Worm (Caenorhabditis elegans) whole organism, L2 larva: ENCODE results near the gene srt-70.

Experiments
- C34F6.9 ChIP-seq: fragments of 150-350 bp; optimal IDR thresholded peaks from 2 replicates; lab custom pipeline; 2014; ENCODE audit warnings: missing biosample characterization, missing genetic modification characterization
- F13H6.1 ChIP-seq: sonication (generic microtip); optimal IDR thresholded peaks from 2 replicates; lab custom pipeline; 2016; ENCODE audit warnings: missing genetic modification characterization, missing compliant biosample characterization
- R02D3.7 ChIP-seq: fragments of 150-350 bp; optimal IDR thresholded peaks from 2 replicates; lab custom pipeline; 2014; ENCODE audit warnings: missing biosample characterization, missing genetic modification characterization
- ZK546.5 ChIP-seq: sonication (generic microtip); optimal IDR thresholded peaks from 2 replicates; lab custom pipeline; 2017; ENCODE audit warnings: missing biosample characterization, missing genetic modification characterization
- aly-2 ChIP-seq: fragments of 150-350 bp; optimal IDR thresholded peaks from 2 replicates; lab custom pipeline; 2014; ENCODE audit warnings: missing biosample characterization, missing genetic modification characterization
- ama-1 ChIP-seq: fragments of 150-350 bp; optimal IDR thresholded peaks from 2 replicates; lab custom pipeline; 2018; ENCODE audit warnings: inconsistent platforms
- blmp-1 ChIP-seq: sonication (generic microtip); optimal IDR thresholded peaks from 2 replicates; lab custom pipeline; 2017; ENCODE audit warnings: missing genetic modification characterization, mild to moderate bottlenecking, missing compliant biosample characterization, antibody characterized with exemption, moderate library complexity; ENCODE audit not compliant: insufficient read depth
- dmd-4 ChIP-seq: sonication (generic microtip); optimal IDR thresholded peaks from 2 replicates; lab custom pipeline; 2017; ENCODE audit warnings: missing biosample characterization, missing genetic modification characterization
- elt-1 ChIP-seq: fragments of 150-350 bp; optimal IDR thresholded peaks from 2 replicates; lab custom pipeline; 2014; ENCODE audit warnings: missing biosample characterization, missing genetic modification characterization
- elt-3 ChIP-seq: sonication (generic microtip); optimal IDR thresholded peaks from 2 replicates; lab custom pipeline; 2017; ENCODE audit warnings: missing biosample characterization, missing genetic modification characterization
- fos-1 ChIP-seq: fragments of 150-350 bp; optimal IDR thresholded peaks from 2 replicates; lab custom pipeline; 2014; ENCODE audit warnings: missing biosample characterization, missing genetic modification characterization
- gmeb-1 ChIP-seq: fragments of 150-350 bp; optimal IDR thresholded peaks from 2 replicates; lab custom pipeline; 2014; ENCODE audit warnings: missing biosample characterization, missing genetic modification characterization
- lin-13 ChIP-seq: fragments of 150-350 bp; optimal IDR thresholded peaks from 2 replicates; lab custom pipeline; 2014; ENCODE audit warnings: missing biosample characterization, missing genetic modification reagents, missing genetic modification characterization
- lin-39 ChIP-seq: fragments of 150-350 bp; optimal IDR thresholded peaks from 2 replicates; lab custom pipeline; 2014; ENCODE audit warnings: missing biosample characterization, missing genetic modification reagents, missing genetic modification characterization
- lsy-2 ChIP-seq, 2 experiments: fragments of 150-350 bp in 1 of 2; sonication (generic microtip) in 1 of 2; optimal IDR thresholded peaks; 2 replicates each; lab custom pipeline; 2014 to 2017; ENCODE audit warnings: missing biosample characterization in 2 of 2, missing genetic modification characterization in 2 of 2
- mab-5 ChIP-seq: fragments of 150-350 bp; optimal IDR thresholded peaks from 2 replicates; lab custom pipeline; 2014; ENCODE audit warnings: missing biosample characterization, missing genetic modification characterization
- nhr-10 ChIP-seq: sonication (generic microtip); optimal IDR thresholded peaks from 2 replicates; lab custom pipeline; 2017; ENCODE audit warnings: missing biosample characterization, missing genetic modification characterization
- nhr-11 ChIP-seq: fragments of 150-350 bp; optimal IDR thresholded peaks from 2 replicates; lab custom pipeline; 2014; ENCODE audit warnings: missing biosample characterization, missing genetic modification characterization
- nhr-129 ChIP-seq: fragments of 150-350 bp; optimal IDR thresholded peaks from 2 replicates; lab custom pipeline; 2014; ENCODE audit warnings: missing biosample characterization, missing genetic modification characterization
- nhr-21 ChIP-seq: fragments of 150-350 bp; optimal IDR thresholded peaks from 2 replicates; lab custom pipeline; 2014; ENCODE audit warnings: missing biosample characterization, missing genetic modification characterization
- nhr-23 ChIP-seq: fragments of 150-350 bp; optimal IDR thresholded peaks from 2 replicates; lab custom pipeline; 2014; ENCODE audit warnings: missing biosample characterization, missing genetic modification reagents, missing genetic modification characterization
- nhr-237 ChIP-seq: fragments of 150-350 bp; optimal IDR thresholded peaks from 2 replicates; lab custom pipeline; 2014; ENCODE audit warnings: missing biosample characterization, missing genetic modification characterization
- nhr-25 ChIP-seq: fragments of 150-350 bp; sonication (generic microtip); optimal IDR thresholded peaks from 3 replicates; lab custom pipeline; 2014; ENCODE audit warnings: missing biosample characterization, missing genetic modification characterization
- nhr-6 ChIP-seq: fragments of 150-350 bp; optimal IDR thresholded peaks from 2 replicates; lab custom pipeline; 2014; ENCODE audit warnings: missing biosample characterization, missing genetic modification characterization
- peb-1 ChIP-seq: fragments of 150-350 bp; optimal IDR thresholded peaks from 2 replicates; lab custom pipeline; 2014; ENCODE audit warnings: missing biosample characterization, missing genetic modification characterization
- sma-3 ChIP-seq: sonication (generic microtip); optimal IDR thresholded peaks from 2 replicates; lab custom pipeline; 2016; ENCODE audit warnings: missing genetic modification reagents, missing genetic modification characterization, missing compliant biosample characterization
- sma-9 ChIP-seq, 2 experiments: fragments of 150-350 bp in 1 of 2; sonication (generic microtip) in 1 of 2; optimal IDR thresholded peaks; 2 replicates each; lab custom pipeline; 2014 to 2016; ENCODE audit warnings: missing genetic modification characterization in 2 of 2, mild to moderate bottlenecking in 1 of 2, missing biosample characterization in 1 of 2, missing compliant biosample characterization in 1 of 2, missing genetic modification reagents in 1 of 2, moderate library complexity in 1 of 2
- snpc-4 ChIP-seq: fragments of 150-350 bp; optimal IDR thresholded peaks from 2 replicates; lab custom pipeline; 2014; ENCODE audit warnings: missing biosample characterization, missing genetic modification characterization
- unc-55 ChIP-seq: fragments of 150-350 bp; sonication (generic microtip); optimal IDR thresholded peaks from 3 replicates; lab custom pipeline; 2014; ENCODE audit warnings: missing biosample characterization, missing genetic modification reagents, missing genetic modification characterization
- unc-62 ChIP-seq: fragments of 150-350 bp; optimal IDR thresholded peaks from 2 replicates; lab custom pipeline; 2014; ENCODE audit warnings: missing biosample characterization, missing genetic modification reagents, missing genetic modification characterization
- zag-1 ChIP-seq: fragments of 150-350 bp; optimal IDR thresholded peaks from 2 replicates; lab custom pipeline; 2014; ENCODE audit warnings: missing biosample characterization, missing genetic modification characterization
- ztf-1 ChIP-seq: fragments of 200-800 bp; sonication (Bioruptor generic); conservative IDR thresholded peaks from 2 replicates; pipeline ENCODE4 v1.3.6; 2022; ENCODE audit warnings: missing genetic modification characterization, missing compliant biosample characterization
- ztf-11 ChIP-seq: sonication (generic microtip); optimal IDR thresholded peaks from 2 replicates; lab custom pipeline; 2017; ENCODE audit warnings: missing biosample characterization, missing genetic modification characterization
- ztf-4 ChIP-seq: fragments of 150-350 bp; optimal IDR thresholded peaks from 2 replicates; lab custom pipeline; 2014; ENCODE audit warnings: missing biosample characterization, missing genetic modification characterization

Gene srt-70

DNA sequence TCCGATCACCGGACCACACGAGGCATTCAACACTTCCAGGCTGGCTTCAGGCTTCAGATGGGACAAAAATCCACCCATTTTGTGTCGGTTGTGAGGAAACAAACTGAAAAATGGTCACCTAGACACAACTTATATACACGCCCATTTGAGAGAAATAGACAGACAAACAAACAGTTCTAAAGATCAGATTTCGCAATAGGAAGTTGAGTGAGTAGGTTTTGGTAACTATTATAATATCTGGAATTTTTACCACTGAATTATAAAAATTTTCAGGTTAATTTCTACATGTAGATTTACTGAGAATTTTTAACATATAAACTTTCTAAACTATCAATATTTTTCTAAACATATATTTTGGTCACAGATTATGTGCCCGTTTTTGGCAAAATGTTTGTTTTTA is 25.6 kb downstream of the srt-70 start, which contains the start of gene cest-32:
Gene cest-32, minus strand, starts transcription at position 115 of the 400 bp plus-strand sequence.
- TF ChIP-seq R02D3.7 (tag; lab: Kevin White, UChicago) = no peak
- no peak for TF ChIP-seq nhr-10 (tag; lab: Kevin White, UChicago)
- TF ChIP-seq ama-1 (lab: Kevin White, UChicago) = no peak

DNA sequence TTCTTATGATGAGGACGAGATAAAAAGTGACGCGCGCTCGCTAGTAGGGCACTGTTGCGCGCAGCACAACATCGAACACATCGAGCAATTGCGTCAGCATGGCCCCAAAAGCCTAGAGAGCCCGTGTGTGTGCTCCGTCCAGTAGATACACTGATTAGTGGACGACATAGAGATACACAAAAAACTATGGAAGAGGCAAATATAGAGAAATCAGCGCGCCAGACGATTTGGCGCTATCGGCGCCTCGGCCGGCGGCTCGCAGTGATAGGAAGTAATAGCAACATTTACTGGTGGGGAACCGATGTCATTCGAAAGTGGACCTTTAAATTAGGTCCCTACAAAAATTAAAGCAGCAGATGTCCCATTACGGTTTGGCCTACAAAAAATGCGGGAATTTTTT is 30.8 kb downstream of the srt-70 start:
- TF ChIP-seq sma-3 (GFP tag; lab: Kevin White, UChicago) = peak; percentile 41
- peak; percentile 74 for TF ChIP-seq sma-9 (GFP tag; optimal IDR thresholded peaks at IDR 0.05; lab: Kevin White, UChicago)
- TF ChIP-seq sma-9 (tag; optimal IDR thresholded peaks at IDR 0.05; lab: Kevin White, UChicago) = no peak
- no peak for TF ChIP-seq nhr-25
- no peak for TF ChIP-seq nhr-237 (tag; lab: Kevin White, UChicago)
- TF ChIP-seq dmd-4 = no peak
- TF ChIP-seq elt-3 = no peak
- TF ChIP-seq aly-2 = no peak
- peak; percentile 16 for TF ChIP-seq F13H6.1 (tag; lab: Kevin White, UChicago)
- peak; percentile 32 for TF ChIP-seq nhr-129

DNA sequence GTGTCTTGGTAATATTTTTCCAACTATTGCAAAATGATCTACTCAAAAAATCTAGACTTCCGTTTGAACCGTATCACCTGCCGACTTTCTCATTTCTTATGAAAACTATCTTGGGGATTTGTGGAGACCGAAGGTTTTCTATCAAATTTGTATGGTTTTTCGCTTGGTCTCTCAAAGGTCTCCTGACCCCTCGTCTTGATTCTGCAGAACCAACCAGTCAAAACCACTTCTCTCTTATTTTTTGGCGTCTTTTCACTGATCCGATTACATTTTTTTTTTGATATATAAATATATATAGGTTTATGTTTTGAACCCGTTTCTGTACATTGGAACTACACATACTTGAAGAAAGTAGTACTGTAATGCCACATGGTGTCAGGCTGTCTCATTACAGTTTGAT is 33.7 kb downstream of the srt-70 start:
- no peak for TF ChIP-seq ZK546.5 (tag; lab: Kevin White, UChicago)
- TF ChIP-seq aly-2 = no peak
- TF ChIP-seq nhr-21 (tag; lab: Kevin White, UChicago) = no peak
- TF ChIP-seq nhr-11 (tag; lab: Kevin White, UChicago) = no peak
- TF ChIP-seq sma-9 (GFP tag; optimal IDR thresholded peaks at IDR 0.05; lab: Kevin White, UChicago) = no peak
- TF ChIP-seq sma-9 (tag; optimal IDR thresholded peaks at IDR 0.05; lab: Kevin White, UChicago) = no peak
- TF ChIP-seq peb-1 = no peak
- no peak for TF ChIP-seq C34F6.9
- TF ChIP-seq gmeb-1 (tag; lab: Kevin White, UChicago) = no peak
- no peak for TF ChIP-seq nhr-23 (tag; lab: Kevin White, UChicago)
- no peak for TF ChIP-seq nhr-10 (tag; lab: Kevin White, UChicago)
- TF ChIP-seq lin-13 (GFP tag; lab: Kevin White, UChicago) = no peak
- TF ChIP-seq nhr-6 (tag; lab: Kevin White, UChicago) = no peak
- TF ChIP-seq elt-1 (tag; lab: Kevin White, UChicago) = no peak

DNA sequence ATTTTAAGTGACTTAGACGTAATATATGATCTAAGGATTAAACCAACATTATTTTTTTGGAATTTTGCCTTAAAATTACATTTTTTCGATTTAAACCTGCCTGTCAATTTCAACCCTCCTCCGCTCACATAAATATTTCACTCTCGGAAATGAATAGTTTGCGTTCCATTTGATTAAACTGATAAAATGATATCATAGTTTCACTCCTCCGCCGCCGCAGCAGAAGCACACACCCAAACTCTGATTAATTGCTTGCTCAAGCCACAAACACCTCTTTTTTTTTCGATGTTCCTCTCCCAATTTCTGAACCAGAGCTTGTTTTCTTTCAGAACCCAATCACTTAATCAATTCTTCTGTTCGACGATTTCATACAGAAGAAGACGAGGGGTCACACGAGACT is 36.3 kb downstream of the srt-70 start, which contains the start of gene Y49G5B.1:
Gene Y49G5B.1, plus strand, starts transcription at position 324 of the 400 bp plus-strand sequence.
- no peak for TF ChIP-seq ztf-11 (tag; lab: Kevin White, UChicago)
- peak; percentile 56 for TF ChIP-seq fos-1
- TF ChIP-seq zag-1 (tag; lab: Kevin White, UChicago) = no peak
- TF ChIP-seq unc-55 (GFP tag; lab: Kevin White, UChicago) = no peak
- TF ChIP-seq ztf-4 (tag; lab: Kevin White, UChicago) = no peak
- TF ChIP-seq nhr-237 (tag; lab: Kevin White, UChicago) = no peak
- no peak for TF ChIP-seq blmp-1 (tag; lab: Kevin White, UChicago)
- TF ChIP-seq mab-5 (tag; lab: Kevin White, UChicago) = no peak

- no peak for TF ChIP-seq gmeb-1 (tag; lab: Kevin White, UChicago)
- TF ChIP-seq unc-62 (GFP tag; lab: Kevin White, UChicago) = no peak
- no peak for TF ChIP-seq blmp-1 (tag; lab: Kevin White, UChicago)
- TF ChIP-seq nhr-6 (tag; lab: Kevin White, UChicago) = no peak
- TF ChIP-seq lin-39 (tag; lab: Kevin White, UChicago) = no peak
- no peak for TF ChIP-seq nhr-11 (tag; lab: Kevin White, UChicago)
- TF ChIP-seq ztf-1 = no peak
- no peak for TF ChIP-seq zag-1 (tag; lab: Kevin White, UChicago)
- no peak for TF ChIP-seq snpc-4 (tag; lab: Kevin White, UChicago)
- no peak for TF ChIP-seq nhr-21 (tag; lab: Kevin White, UChicago)
- no peak for TF ChIP-seq sma-9 (GFP tag; optimal IDR thresholded peaks at IDR 0.05; lab: Kevin White, UChicago)
- no peak for TF ChIP-seq sma-9 (tag; optimal IDR thresholded peaks at IDR 0.05; lab: Kevin White, UChicago)
- no peak for TF ChIP-seq lsy-2 (tag; optimal IDR thresholded peaks at IDR 0.05; lab: Kevin White, UChicago)
- no peak for TF ChIP-seq F13H6.1 (tag; lab: Kevin White, UChicago)
These were observed 45.7 kb downstream of the srt-70 start for ce11 chrV:5213674-5214073.
